Fruit fly (Drosophila melanogaster) whole organism, wandering third instar larva: ENCODE measurements around the gene gish.
A peak's percentile ranks its signal among the peaks of the same experiment; 100 is the strongest.

ENCODE experiments used
- Abd-B ChIP-seq: fragments of >200 bp; optimal IDR thresholded peaks from 2 replicates; lab custom pipeline; 2017; ENCODE audit warnings: missing biosample characterization, missing genetic modification characterization
- Hr78 ChIP-seq: fragments of >200 bp; optimal IDR thresholded peaks from 2 replicates; lab custom pipeline; 2017; ENCODE audit warnings: missing biosample characterization, missing genetic modification characterization
- Hr83 ChIP-seq: fragments of 200-300 bp; sonication (Bioruptor generic); optimal IDR thresholded peaks from 2 replicates; lab custom pipeline; 2016; ENCODE audit warnings: missing biosample characterization, mild to moderate bottlenecking, missing genetic modification characterization, moderate library complexity; ENCODE audit not compliant: poor library complexity, severe bottlenecking
- N ChIP-seq: fragments of >200 bp; optimal IDR thresholded peaks from 2 replicates; lab custom pipeline; 2018; ENCODE audit warnings: missing biosample characterization, missing external identifiers, missing genetic modification characterization
- OdsH ChIP-seq: fragments of 200-800 bp; sonication (Bioruptor generic); optimal IDR thresholded peaks from 2 replicates; lab custom pipeline; 2016; ENCODE audit warnings: missing biosample characterization, mild to moderate bottlenecking, missing genetic modification characterization
- Vsx2 ChIP-seq: fragments of 200-300, 225-300 bp; sonication (Bioruptor generic); optimal IDR thresholded peaks from 2 replicates; lab custom pipeline; 2018; ENCODE audit warnings: missing biosample characterization, missing genetic modification characterization; ENCODE audit not compliant: partially characterized antibody
- h ChIP-seq: fragments of 200-800 bp; sonication (Bioruptor generic); optimal IDR thresholded peaks from 3 replicates; lab custom pipeline; 2016; ENCODE audit warnings: missing biosample characterization, mild to moderate bottlenecking, missing genetic modification characterization
- pan ChIP-seq: fragments of >200 bp; optimal IDR thresholded peaks from 2 replicates; lab custom pipeline; 2017

- no peak for TF ChIP-seq Hr78 (GFP tag; lab: Kevin White, UChicago)
- TF ChIP-seq Abd-B: no peak
- TF ChIP-seq OdsH (GFP tag; lab: Kevin White, UChicago): peak; percentile 78
- TF ChIP-seq N (GFP tag; lab: Kevin White, UChicago): no peak
- TF ChIP-seq h (GFP tag; lab: Kevin White, UChicago): peak; percentile 59
- no peak for TF ChIP-seq pan (lab: Kevin White, UChicago)
- TF ChIP-seq Hr83 (GFP tag; lab: Kevin White, UChicago): no peak
- no peak for TF ChIP-seq Vsx2 (GFP tag; lab: Kevin White, UChicago)
These were observed 18.8 kb upstream of the gish start for dm6 chr3R:16253427-16253883.
